Worm (Caenorhabditis elegans) whole organism, mixed stage, embryonic: ENCODE results near the gene C05C10.5.

Source experiments
- M03D4.4 ChIP-seq: sonication (generic microtip); optimal IDR thresholded peaks from 2 replicates; lab custom pipeline; 2017; ENCODE audit warnings: mild to moderate bottlenecking, missing genetic modification characterization, missing compliant biosample characterization
- blmp-1 ChIP-seq: fragments of 150-350 bp; optimal IDR thresholded peaks from 2 replicates; lab custom pipeline; 2014; ENCODE audit warnings: missing biosample characterization, missing genetic modification characterization
- ceh-39 ChIP-seq: fragments of 150-350 bp; optimal IDR thresholded peaks from 2 replicates; lab custom pipeline; 2014; ENCODE audit warnings: missing biosample characterization, missing genetic modification characterization
- elt-1 ChIP-seq: sonication (generic microtip); optimal IDR thresholded peaks from 2 replicates; lab custom pipeline; 2017; ENCODE audit warnings: missing genetic modification characterization, mild to moderate bottlenecking, missing compliant biosample characterization, antibody characterized with exemption, moderate library complexity, borderline replicate concordance; ENCODE audit not compliant: insufficient read depth
- hlh-1 ChIP-seq: fragments of 150-350 bp; optimal IDR thresholded peaks from 2 replicates; lab custom pipeline; 2014; ENCODE audit warnings: missing biosample characterization, missing genetic modification reagents, missing genetic modification characterization
- lsy-2 ChIP-seq: fragments of 150-350 bp; optimal IDR thresholded peaks from 2 replicates; lab custom pipeline; 2014; ENCODE audit warnings: missing biosample characterization, missing genetic modification characterization
- mls-2 ChIP-seq: sonication (generic microtip); optimal IDR thresholded peaks from 2 replicates; lab custom pipeline; 2016; ENCODE audit warnings: mild to moderate bottlenecking, missing genetic modification characterization, moderate library complexity, missing compliant biosample characterization
- nhr-237 ChIP-seq: fragments of 150-350 bp; optimal IDR thresholded peaks from 2 replicates; lab custom pipeline; 2014; ENCODE audit warnings: missing biosample characterization, missing genetic modification characterization
- nhr-28 ChIP-seq: fragments of 150-350 bp; optimal IDR thresholded peaks from 2 replicates; lab custom pipeline; 2014; ENCODE audit warnings: missing biosample characterization, missing genetic modification characterization
- pha-4 ChIP-seq: fragments of 150-350 bp; optimal IDR thresholded peaks from 2 replicates; lab custom pipeline; 2018; ENCODE audit warnings: missing biosample characterization, missing genetic modification reagents, missing genetic modification characterization
- sem-2 ChIP-seq: fragments of 200-800 bp; sonication (Bioruptor generic); optimal IDR thresholded peaks from 2 replicates; lab custom pipeline; 2018; ENCODE audit warnings: mild to moderate bottlenecking, missing genetic modification characterization, missing compliant biosample characterization
- snpc-4 ChIP-seq: fragments of 150-350 bp; optimal IDR thresholded peaks from 2 replicates; lab custom pipeline; 2014; ENCODE audit warnings: missing biosample characterization, missing genetic modification characterization
- tbx-8 ChIP-seq: fragments of 200-800 bp; sonication (Bioruptor generic); optimal IDR thresholded peaks from 2 replicates; lab custom pipeline; 2018; ENCODE audit warnings: mild to moderate bottlenecking, missing genetic modification characterization, moderate library complexity, missing compliant biosample characterization
- ztf-11 ChIP-seq: fragments of 150-350 bp; optimal IDR thresholded peaks from 2 replicates; lab custom pipeline; 2014; ENCODE audit warnings: missing biosample characterization, missing genetic modification characterization

DNA sequence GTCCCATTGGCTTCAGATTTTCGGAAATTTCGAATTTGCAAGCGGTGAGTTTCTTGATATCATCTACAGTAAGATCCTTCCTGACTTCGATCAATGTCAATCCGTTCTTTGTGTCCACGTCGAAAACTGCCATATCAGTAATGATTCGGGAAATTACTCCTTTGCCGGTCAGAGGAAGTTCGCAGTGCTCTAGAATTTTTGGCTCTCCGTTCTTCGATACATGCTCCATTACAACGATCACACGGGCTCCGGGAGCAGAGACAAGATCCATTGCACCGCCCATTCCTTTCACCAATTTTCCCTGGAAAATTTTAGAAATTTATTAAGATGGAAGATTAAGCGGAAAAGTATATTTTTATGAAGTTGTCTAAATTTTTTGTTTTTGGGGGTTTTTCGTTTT is 4.3 kb upstream of the C05C10.5 start:
- TF ChIP-seq lsy-2 (tag; lab: Kevin White, UChicago) (no peak), blmp-1 (tag; lab: Kevin White, UChicago) (no peak), hlh-1 (tag; lab: Kevin White, UChicago) (no peak), ceh-39 (tag; lab: Kevin White, UChicago) (no peak), nhr-28 (no peak), elt-1 (tag; lab: Kevin White, UChicago) (no peak), pha-4 (tag; lab: Kevin White, UChicago) (no peak), mls-2 (tag; lab: Kevin White, UChicago) (no peak), sem-2 (GFP tag; lab: Kevin White, UChicago) (no peak), ztf-11 (tag; lab: Kevin White, UChicago) (no peak), M03D4.4 (no peak), tbx-8 (GFP tag; lab: Kevin White, UChicago) (no peak), snpc-4 (tag; lab: Kevin White, UChicago) (no peak), nhr-237 (tag; lab: Kevin White, UChicago) (no peak)
